Fruit fly (Drosophila melanogaster) whole organism, pupa: ENCODE results near the gene CG43072.
A peak's percentile ranks its signal among the peaks of the same experiment; 100 is the strongest.

ENCODE experiments used
- CG10348 ChIP-seq: fragments of 200-800 bp; sonication (Bioruptor generic); IDR thresholded peaks from 2 replicates; pipeline ENCODE4 v1.3.6; 2022; ENCODE audit warnings: missing biosample characterization, missing genetic modification characterization
- CG12605 ChIP-seq: fragments of 200-800 bp; sonication (Bioruptor generic); IDR thresholded peaks from 2 replicates; pipeline ENCODE4 v1.3.6; 2022; ENCODE audit warnings: missing biosample characterization, missing genetic modification characterization
- CG13204 ChIP-seq: fragments of 200-800 bp; sonication (Bioruptor generic); optimal IDR thresholded peaks from 2 replicates; lab custom pipeline; 2018; ENCODE audit warnings: missing biosample characterization, mild to moderate bottlenecking, missing genetic modification characterization, moderate library complexity
- CG14655 ChIP-seq: fragments of 200-800 bp; sonication (Bioruptor generic); optimal IDR thresholded peaks from 3 replicates; lab custom pipeline; 2017; ENCODE audit warnings: mild to moderate bottlenecking, missing biosample characterization, missing genetic modification reagents, missing genetic modification characterization
- CG15710 ChIP-seq: fragments of 200-800 bp; sonication (Bioruptor generic); optimal IDR thresholded peaks from 2 replicates; lab custom pipeline; 2018; ENCODE audit warnings: missing biosample characterization, mild to moderate bottlenecking, missing genetic modification characterization, moderate library complexity
- CG17806 ChIP-seq: fragments of 200-800 bp; sonication (Bioruptor generic); optimal IDR thresholded peaks from 2 replicates; lab custom pipeline; 2018; ENCODE audit warnings: missing biosample characterization, mild to moderate bottlenecking, missing genetic modification characterization, moderate library complexity
- CG32121 ChIP-seq: fragments of 200-800 bp; sonication (Bioruptor generic); IDR thresholded peaks from 2 replicates; pipeline ENCODE4 v1.3.6; 2022; ENCODE audit warnings: missing biosample characterization, missing genetic modification characterization
- CG34367 ChIP-seq: fragments of 200-800 bp; sonication (Bioruptor generic); optimal IDR thresholded peaks from 2 replicates; lab custom pipeline; 2018; ENCODE audit warnings: missing biosample characterization, mild to moderate bottlenecking, missing genetic modification characterization
- CG4496 ChIP-seq: fragments of 200-800 bp; sonication (Bioruptor generic); IDR thresholded peaks from 3 replicates; pipeline ENCODE4 v1.3.6; 2022; ENCODE audit warnings: missing biosample characterization, missing genetic modification characterization
- CG8159 ChIP-seq: fragments of 200-800 bp; sonication (Bioruptor generic); optimal IDR thresholded peaks from 3 replicates; lab custom pipeline; 2018; ENCODE audit warnings: missing biosample characterization, mild to moderate bottlenecking, missing genetic modification characterization, moderate library complexity
- CG8301 ChIP-seq: fragments of 200-800 bp; sonication (Bioruptor generic); optimal IDR thresholded peaks from 2 replicates; lab custom pipeline; 2018; ENCODE audit warnings: missing biosample characterization, mild to moderate bottlenecking, missing genetic modification characterization
- CG9948 ChIP-seq: fragments of 200-800 bp; sonication (Bioruptor generic); optimal IDR thresholded peaks from 2 replicates; lab custom pipeline; 2018; ENCODE audit warnings: missing biosample characterization, mild to moderate bottlenecking, missing genetic modification characterization, moderate library complexity
- D1 ChIP-seq: fragments of 200-800 bp; sonication (Bioruptor generic); optimal IDR thresholded peaks from 2 replicates; lab custom pipeline; 2018; ENCODE audit warnings: missing biosample characterization, mild to moderate bottlenecking, missing genetic modification characterization, moderate library complexity
- EcR ChIP-seq: fragments of 200-800 bp; sonication (Bioruptor generic); optimal IDR thresholded peaks from 3 replicates; lab custom pipeline; 2019; ENCODE audit warnings: missing biosample characterization, missing genetic modification characterization, mild to moderate bottlenecking, moderate library complexity, missing genetic modification reagents
- Ets98B ChIP-seq: fragments of 200-800 bp; sonication (Bioruptor generic); IDR thresholded peaks from 2 replicates; pipeline ENCODE4 v1.3.6; 2022; ENCODE audit warnings: missing biosample characterization, missing genetic modification characterization
- Pif1A ChIP-seq: fragments of 200-800 bp; sonication (Bioruptor generic); optimal IDR thresholded peaks from 3 replicates; lab custom pipeline; 2016; ENCODE audit warnings: missing biosample characterization, missing genetic modification characterization
- Pif1B ChIP-seq: fragments of 200-800 bp; sonication (Bioruptor generic); optimal IDR thresholded peaks from 3 replicates; lab custom pipeline; 2016; ENCODE audit warnings: missing biosample characterization, missing genetic modification characterization
- Snoo ChIP-seq: fragments of 200-800 bp; sonication (Bioruptor generic); optimal IDR thresholded peaks from 3 replicates; lab custom pipeline; 2017; ENCODE audit warnings: missing biosample characterization, mild to moderate bottlenecking, missing genetic modification characterization, inconsistent platforms
- fd96Ca ChIP-seq: fragments of 200-800 bp; sonication (Bioruptor generic); IDR thresholded peaks from 3 replicates; pipeline ENCODE4 v1.3.6; 2022; ENCODE audit warnings: missing biosample characterization, missing genetic modification characterization
- gl ChIP-seq: fragments of 200-800 bp; sonication (Bioruptor generic); optimal IDR thresholded peaks from 2 replicates; lab custom pipeline; 2018; ENCODE audit warnings: missing biosample characterization, mild to moderate bottlenecking, missing genetic modification characterization
- rn ChIP-seq: fragments of 200-800 bp; sonication (Bioruptor generic); IDR thresholded peaks from 2 replicates; pipeline ENCODE4 v1.3.6; 2022; ENCODE audit warnings: missing biosample characterization, missing genetic modification characterization

Gene CG43072

dm6 chr3L:21065212-21065902 lies at the start of gene CG43072:
Gene CG43072 (plus strand): TSS chr3L:21065852.
- TF ChIP-seq rn (GFP tag; lab: Robert Waterston, UW) (no peak), D1 (tag; lab: Kevin White, UChicago) (peak; percentile 86)

- TF ChIP-seq CG4496: peak; percentile 37; the same call in 2 of the 3 replicates
- TF ChIP-seq CG34367 (tag; lab: Kevin White, UChicago): no peak
- TF ChIP-seq CG32121 (GFP tag; lab: Robert Waterston, UW): peak; percentile 9; the same call in 1 of the 2 replicates
- TF ChIP-seq CG8159: no peak
- TF ChIP-seq rn (GFP tag; lab: Robert Waterston, UW): no peak
- no peak for TF ChIP-seq CG10348 (GFP tag; lab: Robert Waterston, UW)
- TF ChIP-seq CG14655 (GFP tag; lab: Kevin White, UChicago): no peak
- TF ChIP-seq Snoo (tag; lab: Kevin White, UChicago): peak; percentile 14
- peak; percentile 82 for TF ChIP-seq EcR
- TF ChIP-seq CG17806 (tag; lab: Kevin White, UChicago): no peak
- TF ChIP-seq, all 21 proteins: peak for 4
Measured at dm6 chr3L:21023364-21023763, 42.3 kb upstream of the CG43072 start.

dm6 chr3L:21023795-21024194 lies 41.9 kb upstream of the CG43072 start:
- TF ChIP-seq CG8159 (no peak), CG17806 (tag; lab: Kevin White, UChicago) (no peak), D1 (tag; lab: Kevin White, UChicago) (no peak), CG15710 (tag; lab: Kevin White, UChicago) (no peak)

- no peak for TF ChIP-seq CG32121 (GFP tag; lab: Robert Waterston, UW)
- no peak for TF ChIP-seq CG10348 (GFP tag; lab: Robert Waterston, UW)
- TF ChIP-seq Pif1B (GFP tag; lab: Kevin White, UChicago): no peak
- no peak for TF ChIP-seq CG34367 (tag; lab: Kevin White, UChicago)
- no peak for TF ChIP-seq rn (GFP tag; lab: Robert Waterston, UW)
- no peak for TF ChIP-seq CG9948 (tag; lab: Kevin White, UChicago)
- no peak for TF ChIP-seq CG17806 (tag; lab: Kevin White, UChicago)
- TF ChIP-seq CG12605 (GFP tag; lab: Robert Waterston, UW): no peak
- TF ChIP-seq CG8301 (tag; lab: Kevin White, UChicago): no peak
- no peak for TF ChIP-seq CG13204 (GFP tag; lab: Kevin White, UChicago)
- no peak for TF ChIP-seq CG8159
- no peak for TF ChIP-seq CG4496
- TF ChIP-seq CG15710 (tag; lab: Kevin White, UChicago): no peak
- no peak for TF ChIP-seq CG14655 (GFP tag; lab: Kevin White, UChicago)
- TF ChIP-seq fd96Ca: no peak
- TF ChIP-seq D1 (tag; lab: Kevin White, UChicago): no peak
- no peak for TF ChIP-seq Snoo (tag; lab: Kevin White, UChicago)
- no peak for TF ChIP-seq EcR
- TF ChIP-seq, all 21 proteins: peak for 0
Measured at dm6 chr3L:21024563-21024962, 41.1 kb upstream of the CG43072 start.

- TF ChIP-seq CG12605 (GFP tag; lab: Robert Waterston, UW) (peak; percentile 82), CG32121 (GFP tag; lab: Robert Waterston, UW) (peak; percentile 59), Snoo (tag; lab: Kevin White, UChicago) (peak; percentile 22), CG14655 (GFP tag; lab: Kevin White, UChicago) (peak; percentile 67), CG13204 (GFP tag; lab: Kevin White, UChicago) (peak; percentile 69), Ets98B (GFP tag; lab: Robert Waterston, UW) (peak; percentile 81), rn (GFP tag; lab: Robert Waterston, UW) (no peak), CG8301 (tag; lab: Kevin White, UChicago) (peak; percentile 61), Pif1B (GFP tag; lab: Kevin White, UChicago) (peak; percentile 74), fd96Ca (peak; percentile 70), gl (tag; lab: Kevin White, UChicago) (peak; percentile 87), CG8159 (peak; percentile 45), CG9948 (tag; lab: Kevin White, UChicago) (peak; percentile 22), CG15710 (tag; lab: Kevin White, UChicago) (peak; percentile 59), CG4496 (peak; percentile 85), Pif1A (GFP tag; lab: Kevin White, UChicago) (peak; percentile 59), CG34367 (tag; lab: Kevin White, UChicago) (peak; percentile 72), CG10348 (GFP tag; lab: Robert Waterston, UW) (no peak), CG17806 (tag; lab: Kevin White, UChicago) (peak; percentile 49), EcR (peak; percentile 15), D1 (tag; lab: Kevin White, UChicago) (no peak)
Measured at dm6 chr3L:21024965-21025833, 40.5 kb upstream of the CG43072 start.
